Worm (Caenorhabditis elegans) whole organism, young adult: ENCODE data around the gene srg-25.

Source experiments
- B0019.2 ChIP-seq: fragments of 200-800 bp; sonication (Bioruptor generic); conservative IDR thresholded peaks from 2 replicates; pipeline ENCODE4 v1.3.6; 2022; ENCODE audit warnings: missing genetic modification reagents, missing genetic modification characterization, missing compliant biosample characterization
- B0261.1 ChIP-seq: sonication (generic microtip); optimal IDR thresholded peaks from 2 replicates; lab custom pipeline; 2016; ENCODE audit warnings: mild to moderate bottlenecking, missing genetic modification characterization, moderate library complexity, missing compliant biosample characterization
- C17E4.6 ChIP-seq: fragments of 200-800 bp; sonication (Bioruptor generic); IDR thresholded peaks from 2 replicates; pipeline ENCODE4 v1.3.6; 2022; ENCODE audit warnings: missing genetic modification reagents, missing genetic modification characterization, missing compliant biosample characterization
- F23B12.7 ChIP-seq: sonication (generic microtip); optimal IDR thresholded peaks from 2 replicates; lab custom pipeline; 2017; ENCODE audit warnings: missing genetic modification characterization, mild to moderate bottlenecking, missing compliant biosample characterization, antibody characterized with exemption, moderate library complexity; ENCODE audit not compliant: insufficient read depth
- F33H1.4 ChIP-seq: fragments of 200-800 bp; sonication (Bioruptor generic); IDR thresholded peaks from 2 replicates; pipeline ENCODE4 v1.3.6; 2022; ENCODE audit warnings: missing genetic modification reagents, missing genetic modification characterization, missing compliant biosample characterization
- F57A8.1 ChIP-seq: fragments of 200-800 bp; sonication (Bioruptor generic); optimal IDR thresholded peaks from 2 replicates; lab custom pipeline; 2018; ENCODE audit warnings: mild to moderate bottlenecking, missing genetic modification characterization, moderate library complexity, missing compliant biosample characterization
- Y53F4B.3 ChIP-seq: fragments of 200-800 bp; sonication (Bioruptor generic); IDR thresholded peaks from 2 replicates; pipeline ENCODE4 v1.3.6; 2022; ENCODE audit warnings: missing genetic modification reagents, missing genetic modification characterization, missing compliant biosample characterization
- Y53G8AR.9 ChIP-seq: fragments of 200-800 bp; sonication (Bioruptor generic); conservative IDR thresholded peaks from 2 replicates; pipeline ENCODE4 v1.3.6; 2022; ENCODE audit warnings: missing genetic modification reagents, missing genetic modification characterization, missing compliant biosample characterization
- Y67H2A.10 ChIP-seq: fragments of 200-800 bp; sonication (Bioruptor generic); conservative IDR thresholded peaks from 2 replicates; pipeline ENCODE4 v1.3.6; 2022; ENCODE audit warnings: missing genetic modification reagents, missing genetic modification characterization, missing compliant biosample characterization
- Y95B8A.8 ChIP-seq: fragments of 200-800 bp; sonication (Bioruptor generic); IDR thresholded peaks from 2 replicates; pipeline ENCODE4 v1.3.6; 2022; ENCODE audit warnings: missing genetic modification reagents, missing genetic modification characterization, missing compliant biosample characterization
- ZK185.1 ChIP-seq: sonication (generic microtip); optimal IDR thresholded peaks from 2 replicates; lab custom pipeline; 2016; ENCODE audit warnings: mild to moderate bottlenecking, missing genetic modification characterization, missing compliant biosample characterization; ENCODE audit not compliant: poor library complexity, severe bottlenecking
- attf-3 ChIP-seq: fragments of 200-800 bp; sonication (Bioruptor generic); conservative IDR thresholded peaks from 2 replicates; pipeline ENCODE4 v1.3.6; 2022; ENCODE audit warnings: missing genetic modification reagents, missing genetic modification characterization, missing compliant biosample characterization
- attf-6 ChIP-seq: fragments of 200-800 bp; sonication (Bioruptor generic); IDR thresholded peaks from 2 replicates; pipeline ENCODE4 v1.3.6; 2022; ENCODE audit warnings: missing genetic modification reagents, missing genetic modification characterization, missing compliant biosample characterization
- bed-2 ChIP-seq: fragments of 200-800 bp; sonication (Bioruptor generic); IDR thresholded peaks from 2 replicates; pipeline ENCODE4 v1.3.6; 2022; ENCODE audit warnings: missing genetic modification reagents, missing genetic modification characterization, missing compliant biosample characterization
- ceh-100 ChIP-seq: fragments of 200-800 bp; sonication (Bioruptor generic); IDR thresholded peaks from 2 replicates; pipeline ENCODE4 v1.3.6; 2022; ENCODE audit warnings: missing genetic modification reagents, missing genetic modification characterization, missing compliant biosample characterization
- ceh-40 ChIP-seq: fragments of 200-800 bp; sonication (Bioruptor generic); IDR thresholded peaks from 2 replicates; pipeline ENCODE4 v1.3.6; 2022; ENCODE audit warnings: missing genetic modification characterization, missing compliant biosample characterization
- ceh-58 ChIP-seq: fragments of 200-800 bp; sonication (Bioruptor generic); IDR thresholded peaks from 2 replicates; pipeline ENCODE4 v1.3.6; 2022; ENCODE audit warnings: missing genetic modification characterization, missing compliant biosample characterization
- ceh-91 ChIP-seq: fragments of 200-800 bp; sonication (Bioruptor generic); IDR thresholded peaks from 2 replicates; pipeline ENCODE4 v1.3.6; 2022; ENCODE audit warnings: missing genetic modification reagents, missing genetic modification characterization, missing compliant biosample characterization
- egl-18 ChIP-seq: fragments of 200-800 bp; sonication (Bioruptor generic); IDR thresholded peaks from 2 replicates; pipeline ENCODE4 v1.3.6; 2022; ENCODE audit warnings: missing genetic modification reagents, missing genetic modification characterization, missing compliant biosample characterization
- ekl-4 ChIP-seq: fragments of 200-800 bp; sonication (Bioruptor generic); IDR thresholded peaks from 2 replicates; pipeline ENCODE4 v1.3.6; 2022; ENCODE audit warnings: missing genetic modification reagents, missing genetic modification characterization, missing compliant biosample characterization
- gei-17 ChIP-seq: fragments of 200-800 bp; sonication (Bioruptor generic); optimal IDR thresholded peaks from 2 replicates; lab custom pipeline; 2018; ENCODE audit warnings: mild to moderate bottlenecking, missing genetic modification characterization, missing compliant biosample characterization
- hmg-20 ChIP-seq: fragments of 200-800 bp; sonication (Bioruptor generic); IDR thresholded peaks from 2 replicates; pipeline ENCODE4 v1.3.6; 2022; ENCODE audit warnings: missing genetic modification reagents, missing genetic modification characterization, missing compliant biosample characterization
- hrde-1 ChIP-seq: sonication (generic microtip); optimal IDR thresholded peaks from 2 replicates; lab custom pipeline; 2016; ENCODE audit warnings: missing genetic modification characterization, mild to moderate bottlenecking, missing compliant biosample characterization, moderate library complexity, missing genotype, missing genetic modification reagents, borderline replicate concordance
- let-607 ChIP-seq, 2 experiments: fragments of 200-800 bp in 1 of 2; sonication (Bioruptor generic) in 1 of 2; sonication (generic microtip) in 1 of 2; optimal IDR thresholded peaks; 2 replicates each; lab custom pipeline; 2016 to 2018; ENCODE audit warnings: mild to moderate bottlenecking in 2 of 2, missing compliant biosample characterization in 2 of 2, missing genetic modification characterization in 2 of 2, moderate library complexity in 2 of 2, missing genotype in 1 of 2
- lin-26 ChIP-seq: fragments of 200-800 bp; sonication (Bioruptor generic); IDR thresholded peaks from 2 replicates; pipeline ENCODE4 v1.3.6; 2022; ENCODE audit warnings: missing genetic modification reagents, missing genetic modification characterization, missing compliant biosample characterization
- lir-1 ChIP-seq: fragments of 200-800 bp; sonication (Bioruptor generic); conservative IDR thresholded peaks from 2 replicates; pipeline ENCODE4 v1.3.6; 2022; ENCODE audit warnings: missing genetic modification reagents, missing genetic modification characterization, missing compliant biosample characterization
- nfya-1 ChIP-seq: sonication (generic microtip); optimal IDR thresholded peaks from 2 replicates; lab custom pipeline; 2017; ENCODE audit warnings: antibody characterized with exemption, missing compliant biosample characterization, missing genetic modification characterization, borderline replicate concordance; ENCODE audit not compliant: insufficient read depth
- nhr-120 ChIP-seq: fragments of 200-800 bp; sonication (Bioruptor generic); IDR thresholded peaks from 2 replicates; pipeline ENCODE4 v1.3.6; 2022; ENCODE audit warnings: missing genetic modification characterization, missing compliant biosample characterization
- nhr-27 ChIP-seq: fragments of 200-800 bp; sonication (Bioruptor generic); optimal IDR thresholded peaks from 2 replicates; lab custom pipeline; 2018; ENCODE audit warnings: mild to moderate bottlenecking, missing genetic modification characterization, moderate library complexity, missing compliant biosample characterization
- nhr-90 ChIP-seq: sonication (generic microtip); optimal IDR thresholded peaks from 2 replicates; lab custom pipeline; 2016; ENCODE audit warnings: missing genotype, mild to moderate bottlenecking, missing genetic modification characterization, missing compliant biosample characterization
- rcor-1 ChIP-seq: fragments of 200-800 bp; sonication (Bioruptor generic); IDR thresholded peaks from 2 replicates; pipeline ENCODE4 v1.3.6; 2022; ENCODE audit warnings: missing genetic modification reagents, missing genetic modification characterization, missing compliant biosample characterization
- rec-8 ChIP-seq, 2 experiments: sonication (generic microtip); optimal IDR thresholded peaks; 2 replicates each; lab custom pipeline; 2016; ENCODE audit warnings: mild to moderate bottlenecking in 2 of 2, missing genetic modification characterization in 2 of 2, missing genetic modification reagents in 2 of 2, missing genotype in 2 of 2, missing biosample characterization in 1 of 2, missing compliant biosample characterization in 1 of 2, moderate library complexity in 1 of 2
- rpc-1 ChIP-seq, 2 experiments: fragments of 150-350 bp in 1 of 2; sonication (generic microtip) in 1 of 2; optimal IDR thresholded peaks; 2 replicates each; lab custom pipeline; 2014 to 2018; ENCODE audit warnings: missing biosample characterization in 1 of 2, missing genetic modification characterization in 1 of 2, missing genetic modification reagents in 1 of 2, missing genotype in 1 of 2
- sdz-38 ChIP-seq: sonication (generic microtip); optimal IDR thresholded peaks from 2 replicates; lab custom pipeline; 2016; ENCODE audit warnings: missing genotype, missing genetic modification characterization, missing compliant biosample characterization
- snpc-4 ChIP-seq, 5 experiments: fragments of 150-350 bp in 1 of 5; sonication (generic microtip) in 4 of 5; optimal IDR thresholded peaks; 2 replicates each; lab custom pipeline; 2014 to 2018; ENCODE audit warnings: missing genetic modification characterization in 5 of 5, missing biosample characterization in 3 of 5, antibody characterized with exemption in 2 of 5, mild to moderate bottlenecking in 2 of 5, missing compliant biosample characterization in 2 of 5, missing genotype in 2 of 5, moderate library complexity in 2 of 5, missing genetic modification reagents in 1 of 5
- tbp1 ChIP-seq: fragments of 200-800 bp; sonication (Bioruptor generic); optimal IDR thresholded peaks from 2 replicates; lab custom pipeline; 2018; ENCODE audit warnings: mild to moderate bottlenecking, missing genetic modification characterization, missing compliant biosample characterization
- unc-62 ChIP-seq: fragments of 150-350 bp; optimal IDR thresholded peaks from 2 replicates; lab custom pipeline; 2014; ENCODE audit warnings: missing biosample characterization, missing genetic modification reagents, missing genetic modification characterization
- zfh-2 ChIP-seq: fragments of 200-800 bp; sonication (Bioruptor generic); conservative IDR thresholded peaks from 2 replicates; pipeline ENCODE4 v1.3.6; 2022; ENCODE audit warnings: missing genetic modification reagents, missing genetic modification characterization, missing compliant biosample characterization
- ztf-26 ChIP-seq: sonication (generic microtip); optimal IDR thresholded peaks from 2 replicates; lab custom pipeline; 2017; ENCODE audit warnings: missing genetic modification characterization, missing compliant biosample characterization
- ztf-6 ChIP-seq: fragments of 200-800 bp; sonication (Bioruptor generic); IDR thresholded peaks from 2 replicates; pipeline ENCODE4 v1.3.6; 2022; ENCODE audit warnings: missing genetic modification reagents, missing genetic modification characterization, missing compliant biosample characterization

Gene srg-25

DNA sequence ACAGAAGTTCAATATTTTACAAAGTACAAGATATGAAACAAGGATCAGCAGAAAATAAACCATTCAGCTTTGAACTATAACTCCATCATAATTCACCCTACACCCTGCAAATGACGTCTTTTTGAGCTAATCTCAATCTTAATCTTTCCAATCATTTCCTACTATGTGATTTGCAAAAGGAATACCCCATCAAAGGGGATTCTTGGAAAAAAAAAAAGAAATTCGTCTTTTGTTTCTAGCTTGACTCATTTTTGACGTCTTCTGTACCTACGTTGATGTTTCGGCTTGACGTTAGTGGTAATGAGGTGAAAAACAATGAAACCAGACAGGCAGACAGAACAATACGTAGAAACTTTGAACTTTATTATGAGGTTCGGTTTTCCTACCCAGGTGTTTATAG is 16.9 kb upstream of the srg-25 start:
- TF ChIP-seq Y95B8A.8 (GFP tag; lab: Robert Waterston, UW): no peak
- no peak for TF ChIP-seq attf-3 (GFP tag; lab: Robert Waterston, UW)
- no peak for TF ChIP-seq B0019.2 (GFP tag; lab: Robert Waterston, UW)
- TF ChIP-seq nfya-1 (tag; lab: Kevin White, UChicago): no peak
- no peak for TF ChIP-seq egl-18 (GFP tag; lab: Robert Waterston, UW)
- no peak for TF ChIP-seq lin-26 (GFP tag; lab: Robert Waterston, UW)
- no peak for TF ChIP-seq Y67H2A.10 (GFP tag; lab: Robert Waterston, UW)
- TF ChIP-seq ekl-4 (GFP tag; lab: Robert Waterston, UW): no peak
- TF ChIP-seq rcor-1 (GFP tag; lab: Robert Waterston, UW): no peak
- TF ChIP-seq F23B12.7 (tag; lab: Kevin White, UChicago): no peak
- TF ChIP-seq gei-17: no peak
- TF ChIP-seq snpc-4 (GFP tag; optimal IDR thresholded peaks at IDR 0.05; lab: Kevin White, UChicago): no peak
- no peak for TF ChIP-seq snpc-4 (tag; optimal IDR thresholded peaks at IDR 0.05; lab: Kevin White, UChicago)
- TF ChIP-seq ceh-100 (GFP tag; lab: Robert Waterston, UW): no peak
- TF ChIP-seq C17E4.6 (GFP tag; lab: Robert Waterston, UW): no peak
- no peak for TF ChIP-seq Y53F4B.3 (GFP tag; lab: Robert Waterston, UW)
- no peak for TF ChIP-seq let-607 (tag; optimal IDR thresholded peaks at IDR 0.05; lab: Kevin White, UChicago)
- TF ChIP-seq nhr-27 (tag; lab: Kevin White, UChicago): no peak
- no peak for TF ChIP-seq sdz-38 (tag; lab: Kevin White, UChicago)
- TF ChIP-seq F33H1.4 (GFP tag; lab: Robert Waterston, UW): no peak

DNA sequence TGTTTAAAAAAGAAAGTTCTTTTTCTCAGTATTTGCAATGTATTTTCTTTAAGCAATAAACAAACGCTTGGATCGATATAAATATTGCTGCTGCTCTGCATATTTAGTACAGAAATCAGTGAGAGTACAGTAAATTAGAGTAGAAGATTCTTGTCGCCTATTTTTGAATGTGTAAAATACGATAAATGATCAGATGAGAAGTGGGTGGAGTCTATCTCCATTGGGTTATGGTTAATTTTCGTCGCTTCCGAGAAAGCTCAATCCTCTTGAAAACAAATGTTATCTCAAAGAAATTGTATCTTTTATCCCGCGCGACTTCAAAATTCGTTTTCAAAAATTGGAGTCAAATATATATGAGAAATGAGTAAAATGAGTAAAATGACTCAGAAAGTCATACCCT is 13.5 kb upstream of the srg-25 start, which contains the start of gene nhr-216:
nhr-216 (minus strand) TSS at position 101 of the 400 bp plus-strand sequence.
- TF ChIP-seq rpc-1 (optimal IDR thresholded peaks at IDR 0.05; lab: Kevin White, UChicago) (no peak), rpc-1 (tag; optimal IDR thresholded peaks at IDR 0.05; lab: Kevin White, UChicago) (no peak), ceh-100 (GFP tag; lab: Robert Waterston, UW) (no peak)

DNA sequence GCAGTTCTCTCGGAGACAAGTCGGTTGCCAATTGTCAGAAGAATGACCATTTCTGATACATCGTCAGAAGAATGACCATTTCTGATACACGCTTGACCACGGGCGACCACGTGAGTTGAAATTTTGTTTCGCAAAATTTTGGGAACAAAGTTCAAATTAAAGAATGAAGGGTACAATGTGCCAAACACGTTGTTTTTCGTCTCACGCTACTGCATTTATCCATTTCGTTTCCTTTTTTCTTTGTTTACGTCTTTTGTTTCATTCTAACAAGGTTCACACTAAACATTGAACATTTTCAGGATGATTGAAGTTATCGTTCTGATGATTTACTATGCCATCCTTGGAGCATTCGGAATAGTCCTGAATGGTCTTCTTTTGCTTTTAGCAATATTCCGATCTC is 6.2 kb upstream of the srg-25 start, which contains the start of gene srd-9:
srd-9 (plus strand) TSS at position 301 of the 400 bp plus-strand sequence.
- TF ChIP-seq egl-18 (GFP tag; lab: Robert Waterston, UW) (no peak), unc-62 (GFP tag; lab: Kevin White, UChicago) (no peak), tbp1 (GFP tag; lab: Kevin White, UChicago) (no peak), ekl-4 (GFP tag; lab: Robert Waterston, UW) (no peak), ztf-26 (tag; lab: Kevin White, UChicago) (no peak), lir-1 (GFP tag; lab: Robert Waterston, UW) (no peak), hrde-1 (tag; lab: Kevin White, UChicago) (no peak)

DNA sequence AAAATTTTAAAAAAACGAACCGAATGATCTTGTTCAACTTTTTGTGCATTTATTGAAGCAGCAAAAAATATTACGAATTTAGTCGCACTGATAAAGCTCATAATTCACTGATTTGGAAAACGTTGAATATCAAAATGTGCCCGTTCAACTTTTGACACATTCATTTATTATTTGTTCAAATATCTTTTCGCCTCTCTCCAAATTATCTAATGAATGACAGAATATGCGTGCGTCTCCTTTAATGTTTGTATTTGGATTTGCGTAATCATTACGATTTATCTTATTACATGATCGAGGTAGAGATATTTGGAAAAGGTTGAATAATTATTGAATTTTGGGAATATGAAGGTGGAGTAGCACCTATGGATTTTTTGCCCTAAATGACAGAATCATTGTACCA is 4.2 kb upstream of the srg-25 start, which contains the start of gene T09D3.3:
T09D3.3 (minus strand) TSS at position 101 of the 400 bp plus-strand sequence.
- TF ChIP-seq nhr-120 (GFP tag; lab: Robert Waterston, UW): no peak

DNA sequence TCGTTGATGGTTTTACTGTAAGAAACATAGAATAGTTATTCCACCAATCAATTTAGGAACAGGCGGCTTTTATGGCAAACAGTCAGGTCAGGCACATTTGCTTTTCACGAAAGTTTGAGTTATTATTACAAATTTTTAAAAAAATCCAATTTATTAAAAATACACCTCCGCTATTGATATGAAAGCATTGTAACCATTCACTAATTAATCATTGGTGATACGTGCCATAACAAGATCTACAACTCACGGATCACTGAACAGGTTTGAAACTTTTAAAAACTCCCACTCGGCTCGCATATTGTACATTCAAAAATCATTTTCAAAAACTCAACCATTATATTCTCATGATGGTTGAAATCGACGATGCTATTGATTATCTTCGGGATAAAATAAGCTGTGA is 5.8 kb downstream of the srg-25 start, which contains the start of gene srg-27:
srg-27 (plus strand) TSS at position 301 of the 400 bp plus-strand sequence.
- TF ChIP-seq hmg-20 (GFP tag; lab: Robert Waterston, UW) (no peak), Y53G8AR.9 (no peak), rec-8 (tag; optimal IDR thresholded peaks at IDR 0.05; lab: Kevin White, UChicago) (no peak), attf-6 (GFP tag; lab: Robert Waterston, UW) (no peak), unc-62 (GFP tag; lab: Kevin White, UChicago) (no peak), B0261.1 (tag; lab: Kevin White, UChicago) (no peak), ceh-40 (GFP tag; lab: Robert Waterston, UW) (no peak), zfh-2 (GFP tag; lab: Robert Waterston, UW) (no peak), F57A8.1 (GFP tag; lab: Kevin White, UChicago) (no peak), ZK185.1 (no peak), nhr-90 (tag; lab: Kevin White, UChicago) (no peak), bed-2 (no peak), ceh-91 (GFP tag; lab: Robert Waterston, UW) (no peak), ceh-58 (no peak), ztf-6 (no peak)
